Fruit fly (Drosophila melanogaster) whole organism, pupa: ENCODE results near the gene Ctr1B.

ENCODE experiments used
- CG10348 ChIP-seq: fragments of 200-800 bp; sonication (Bioruptor generic); IDR thresholded peaks from 2 replicates; pipeline ENCODE4 v1.3.6; 2022; ENCODE audit warnings: missing biosample characterization, missing genetic modification characterization
- CG12605 ChIP-seq: fragments of 200-800 bp; sonication (Bioruptor generic); IDR thresholded peaks from 2 replicates; pipeline ENCODE4 v1.3.6; 2022; ENCODE audit warnings: missing biosample characterization, missing genetic modification characterization
- CG14655 ChIP-seq: fragments of 200-800 bp; sonication (Bioruptor generic); optimal IDR thresholded peaks from 3 replicates; lab custom pipeline; 2017; ENCODE audit warnings: mild to moderate bottlenecking, missing biosample characterization, missing genetic modification reagents, missing genetic modification characterization
- CG4496 ChIP-seq: fragments of 200-800 bp; sonication (Bioruptor generic); IDR thresholded peaks from 3 replicates; pipeline ENCODE4 v1.3.6; 2022; ENCODE audit warnings: missing biosample characterization, missing genetic modification characterization
- CG8159 ChIP-seq: fragments of 200-800 bp; sonication (Bioruptor generic); optimal IDR thresholded peaks from 3 replicates; lab custom pipeline; 2018; ENCODE audit warnings: missing biosample characterization, mild to moderate bottlenecking, missing genetic modification characterization, moderate library complexity
- CG8301 ChIP-seq: fragments of 200-800 bp; sonication (Bioruptor generic); optimal IDR thresholded peaks from 2 replicates; lab custom pipeline; 2018; ENCODE audit warnings: missing biosample characterization, mild to moderate bottlenecking, missing genetic modification characterization
- CG9948 ChIP-seq: fragments of 200-800 bp; sonication (Bioruptor generic); optimal IDR thresholded peaks from 2 replicates; lab custom pipeline; 2018; ENCODE audit warnings: missing biosample characterization, mild to moderate bottlenecking, missing genetic modification characterization, moderate library complexity
- D1 ChIP-seq: fragments of 200-800 bp; sonication (Bioruptor generic); optimal IDR thresholded peaks from 2 replicates; lab custom pipeline; 2018; ENCODE audit warnings: missing biosample characterization, mild to moderate bottlenecking, missing genetic modification characterization, moderate library complexity
- Pif1A ChIP-seq: fragments of 200-800 bp; sonication (Bioruptor generic); optimal IDR thresholded peaks from 3 replicates; lab custom pipeline; 2016; ENCODE audit warnings: missing biosample characterization, missing genetic modification characterization
- Pif1B ChIP-seq: fragments of 200-800 bp; sonication (Bioruptor generic); optimal IDR thresholded peaks from 3 replicates; lab custom pipeline; 2016; ENCODE audit warnings: missing biosample characterization, missing genetic modification characterization
- gl ChIP-seq: fragments of 200-800 bp; sonication (Bioruptor generic); optimal IDR thresholded peaks from 2 replicates; lab custom pipeline; 2018; ENCODE audit warnings: missing biosample characterization, mild to moderate bottlenecking, missing genetic modification characterization

- TF ChIP-seq CG8159 (tag; lab: Kevin White, UChicago), result no peak
- TF ChIP-seq Pif1A (GFP tag; lab: Kevin White, UChicago), result no peak
- no peak for TF ChIP-seq gl (tag; lab: Kevin White, UChicago)
- no peak for TF ChIP-seq Pif1B (GFP tag; lab: Kevin White, UChicago)
- no peak for TF ChIP-seq CG8301 (tag; lab: Kevin White, UChicago)
- no peak for TF ChIP-seq CG14655 (GFP tag; lab: Kevin White, UChicago)
- no peak for TF ChIP-seq CG9948
- no peak for TF ChIP-seq CG4496 (GFP tag; lab: Robert Waterston, UW)
- no peak for TF ChIP-seq D1 (tag; lab: Kevin White, UChicago)
- no peak for TF ChIP-seq CG10348
- TF ChIP-seq CG12605 (GFP tag; lab: Robert Waterston, UW), result no peak
Observed at dm6 chr3R:8329628-8330027, 12.2 kb downstream of the Ctr1B start.
